Fruit fly (Drosophila melanogaster) whole organism, embryonic: ENCODE data around the gene CG11178.
A peak's percentile ranks its signal among the peaks of the same experiment; 100 is the strongest.

ENCODE experiments used
- Atf-2 ChIP-seq: fragments of 200-800 bp; sonication (Bioruptor generic); optimal IDR thresholded peaks from 2 replicates; lab custom pipeline; 2016; ENCODE audit warnings: missing biosample characterization, missing genetic modification characterization
- Awh ChIP-seq: fragments of 200-800 bp; sonication (Bioruptor generic); IDR thresholded peaks from 2 replicates; pipeline ENCODE4, ENCODE4 v1.3.6; 2022; ENCODE audit warnings: missing biosample characterization, missing genetic modification characterization
- B-H1 ChIP-seq: fragments of 200-800 bp; sonication (Bioruptor generic); IDR thresholded peaks from 3 replicates; pipeline ENCODE4 v1.3.6; 2022; ENCODE audit warnings: missing biosample characterization, missing genetic modification characterization
- Bdp1 ChIP-seq: fragments of 200-800 bp; sonication (Bioruptor generic); optimal IDR thresholded peaks from 3 replicates; lab custom pipeline; 2016; ENCODE audit warnings: missing biosample characterization, missing genetic modification characterization
- CG10543 ChIP-seq: fragments of 200-800 bp; sonication (Bioruptor generic); optimal IDR thresholded peaks from 3 replicates; lab custom pipeline; 2017; ENCODE audit warnings: missing biosample characterization, mild to moderate bottlenecking, missing genetic modification characterization, moderate library complexity
- CG10565 ChIP-seq: fragments of 200-800 bp; sonication (Bioruptor generic); optimal IDR thresholded peaks from 3 replicates; lab custom pipeline; 2016; ENCODE audit warnings: missing biosample characterization, mild to moderate bottlenecking, missing genetic modification characterization
- CG11398 ChIP-seq: fragments of 200-800 bp; sonication (Bioruptor generic); optimal IDR thresholded peaks from 2 replicates; lab custom pipeline; 2016; ENCODE audit warnings: missing biosample characterization, missing genetic modification characterization
- CG11696 ChIP-seq: fragments of 200-800 bp; sonication (Bioruptor generic); IDR thresholded peaks from 2 replicates; pipeline ENCODE4 v1.3.6; 2022; ENCODE audit warnings: missing biosample characterization, missing genetic modification characterization
- CG13424 ChIP-seq: fragments of 200-800 bp; sonication (Bioruptor generic); optimal IDR thresholded peaks from 2 replicates; lab custom pipeline; 2019; ENCODE audit warnings: missing biosample characterization, mild to moderate bottlenecking, missing genetic modification characterization, moderate library complexity
- CG16815 ChIP-seq: fragments of 200-800 bp; sonication (Bioruptor generic); optimal IDR thresholded peaks from 3 replicates; lab custom pipeline; 2017; ENCODE audit warnings: missing biosample characterization, mild to moderate bottlenecking, missing genetic modification characterization
- CG17612 ChIP-seq: fragments of 200-800 bp; sonication (Bioruptor generic); IDR thresholded peaks from 2 replicates; pipeline ENCODE4 v1.3.6; 2022; ENCODE audit warnings: missing biosample characterization, missing genetic modification characterization
- CG1832 ChIP-seq: fragments of 200-800 bp; sonication (Bioruptor generic); optimal IDR thresholded peaks from 2 replicates; lab custom pipeline; 2017; ENCODE audit warnings: missing biosample characterization, mild to moderate bottlenecking, missing genetic modification characterization, inconsistent platforms
- CG18476 ChIP-seq: fragments of 200-800 bp; sonication (Bioruptor generic); optimal IDR thresholded peaks from 2 replicates; lab custom pipeline; 2016; ENCODE audit warnings: missing biosample characterization, mild to moderate bottlenecking, missing genetic modification characterization
- CG2120 ChIP-seq: fragments of 200-800 bp; sonication (Bioruptor generic); optimal IDR thresholded peaks from 3 replicates; lab custom pipeline; 2016; ENCODE audit warnings: missing biosample characterization, missing genetic modification characterization
- CG33557 ChIP-seq: fragments of 200-800 bp; sonication (Bioruptor generic); optimal IDR thresholded peaks from 2 replicates; lab custom pipeline; 2019; ENCODE audit warnings: missing biosample characterization, mild to moderate bottlenecking, missing genetic modification characterization, moderate library complexity
- CG34376 ChIP-seq: fragments of 200-800 bp; sonication (Bioruptor generic); optimal IDR thresholded peaks from 2 replicates; lab custom pipeline; 2018; ENCODE audit warnings: missing biosample characterization, mild to moderate bottlenecking, missing genetic modification characterization
- CG5953 ChIP-seq: fragments of 200-800 bp; sonication (Bioruptor generic); IDR thresholded peaks from 2 replicates; pipeline ENCODE4 v1.3.6; 2022; ENCODE audit warnings: missing biosample characterization, missing genetic modification characterization
- CG6791 ChIP-seq: fragments of 200-800 bp; sonication (Bioruptor generic); IDR thresholded peaks from 3 replicates; pipeline ENCODE4 v1.3.6; 2022; ENCODE audit warnings: missing biosample characterization, missing genetic modification characterization; ENCODE audit not compliant: partially characterized antibody
- CG8388 ChIP-seq: fragments of 200-800 bp; sonication (Bioruptor generic); optimal IDR thresholded peaks from 2 replicates; lab custom pipeline; 2019; ENCODE audit warnings: missing biosample characterization, mild to moderate bottlenecking, missing genetic modification characterization, moderate library complexity
- CG9727 ChIP-seq: fragments of 200-800 bp; sonication (Bioruptor generic); optimal IDR thresholded peaks from 3 replicates; lab custom pipeline; 2017; ENCODE audit warnings: missing biosample characterization, mild to moderate bottlenecking, missing genetic modification characterization
- D ChIP-seq, 2 experiments: fragments of 200-800 bp in 1 of 2; fragments of >200 bp in 1 of 2; sonication (Bioruptor generic) in 1 of 2; optimal IDR thresholded peaks; 2 replicates in 1 of 2; 3 replicates in 1 of 2; lab custom pipeline; 2017; ENCODE audit warnings: mild to moderate bottlenecking in 1 of 2, missing biosample characterization in 1 of 2, missing genetic modification characterization in 1 of 2, missing genetic modification reagents in 1 of 2
- Dip2 ChIP-seq: fragments of 200-800 bp; sonication (Bioruptor generic); IDR thresholded peaks from 2 replicates; pipeline ENCODE4 v1.3.6; 2022; ENCODE audit warnings: missing biosample characterization, missing genetic modification characterization
- MESR4 ChIP-seq: fragments of 200-800 bp; sonication (Bioruptor generic); optimal IDR thresholded peaks from 2 replicates; lab custom pipeline; 2018; ENCODE audit warnings: missing biosample characterization, mild to moderate bottlenecking, missing genetic modification characterization, moderate library complexity
- NC2β ChIP-seq: fragments of 200-800 bp; sonication (Bioruptor generic); optimal IDR thresholded peaks from 2 replicates; lab custom pipeline; 2016; ENCODE audit warnings: missing biosample characterization, missing genetic modification characterization
- Pdp1 ChIP-seq, 2 experiments: fragments of 200-800 bp; sonication (Bioruptor generic); optimal IDR thresholded peaks; 3 replicates each; lab custom pipeline; 2016; ENCODE audit warnings: missing biosample characterization in 2 of 2, missing genetic modification characterization in 2 of 2, mild to moderate bottlenecking in 1 of 2, moderate library complexity in 1 of 2
- Rfx ChIP-seq: fragments of 200-800 bp; sonication (Bioruptor generic); IDR thresholded peaks from 2 replicates; pipeline ENCODE4 v1.3.6; 2022; ENCODE audit warnings: missing biosample characterization, missing genetic modification characterization
- Rx ChIP-seq: fragments of 200-800 bp; sonication (Bioruptor generic); IDR thresholded peaks from 2 replicates; pipeline ENCODE4 v1.3.6; 2022; ENCODE audit warnings: missing biosample characterization, missing genetic modification characterization
- Sry-β ChIP-seq: fragments of 200-800 bp; sonication (Bioruptor generic); optimal IDR thresholded peaks from 2 replicates; lab custom pipeline; 2018; ENCODE audit warnings: missing biosample characterization, mild to moderate bottlenecking, missing genetic modification characterization, moderate library complexity
- YL-1 ChIP-seq: fragments of 200-800 bp; sonication (Bioruptor generic); optimal IDR thresholded peaks from 3 replicates; lab custom pipeline; 2017; ENCODE audit warnings: missing biosample characterization, mild to moderate bottlenecking, missing genetic modification characterization
- al ChIP-seq: fragments of 200-800 bp; sonication (Bioruptor generic); IDR thresholded peaks from 2 replicates; pipeline ENCODE4 v1.3.6; 2022; ENCODE audit warnings: missing biosample characterization, missing genetic modification characterization
- bigmax ChIP-seq: fragments of 200-800 bp; sonication (Bioruptor generic); optimal IDR thresholded peaks from 2 replicates; lab custom pipeline; 2018; ENCODE audit warnings: missing biosample characterization, mild to moderate bottlenecking, missing genetic modification characterization
- da ChIP-seq: fragments of 200-800 bp; sonication (Bioruptor generic); optimal IDR thresholded peaks from 2 replicates; lab custom pipeline; 2016; ENCODE audit warnings: missing biosample characterization, missing genetic modification characterization
- fd3F ChIP-seq: fragments of 200-800 bp; sonication (Bioruptor generic); optimal IDR thresholded peaks from 2 replicates; lab custom pipeline; 2018; ENCODE audit warnings: missing biosample characterization, mild to moderate bottlenecking, missing genetic modification characterization, moderate library complexity
- hth ChIP-seq: fragments of >200 bp; optimal IDR thresholded peaks from 2 replicates; lab custom pipeline; 2017; ENCODE audit warnings: inconsistent platforms
- jing ChIP-seq: fragments of 200-800 bp; sonication (Bioruptor generic); optimal IDR thresholded peaks from 2 replicates; lab custom pipeline; 2018; ENCODE audit warnings: missing biosample characterization, mild to moderate bottlenecking, missing genetic modification characterization
- jumu ChIP-seq: fragments of 200-800 bp; sonication (Bioruptor generic); optimal IDR thresholded peaks from 3 replicates; lab custom pipeline; 2016; ENCODE audit warnings: missing biosample characterization, missing genetic modification characterization
- lab ChIP-seq: fragments of 200-800 bp; sonication (Bioruptor generic); optimal IDR thresholded peaks from 3 replicates; lab custom pipeline; 2017; ENCODE audit warnings: missing biosample characterization, missing genetic modification characterization, mild to moderate bottlenecking, moderate library complexity, missing genetic modification reagents
- nmo ChIP-seq: fragments of 200-800 bp; sonication (Bioruptor generic); optimal IDR thresholded peaks from 2 replicates; lab custom pipeline; 2018; ENCODE audit warnings: missing biosample characterization, mild to moderate bottlenecking, missing genetic modification characterization, moderate library complexity
- onecut ChIP-seq: fragments of 200-800 bp; sonication (Bioruptor generic); IDR thresholded peaks from 2 replicates; pipeline ENCODE4 v1.3.6; 2022; ENCODE audit warnings: missing biosample characterization, missing genetic modification characterization
- p53 ChIP-seq: fragments of 200-800 bp; sonication (Bioruptor generic); optimal IDR thresholded peaks from 2 replicates; lab custom pipeline; 2016; ENCODE audit warnings: missing biosample characterization, missing genetic modification characterization
- pita ChIP-seq: fragments of 200-800 bp; sonication (Bioruptor generic); optimal IDR thresholded peaks from 2 replicates; lab custom pipeline; 2017; ENCODE audit warnings: missing biosample characterization, mild to moderate bottlenecking, missing genetic modification characterization
- pnt ChIP-seq: fragments of 200-800 bp; sonication (Bioruptor generic); optimal IDR thresholded peaks from 3 replicates; lab custom pipeline; 2016; ENCODE audit warnings: missing biosample characterization, missing genetic modification characterization
- schlank ChIP-seq: fragments of 200-800 bp; sonication (Bioruptor generic); optimal IDR thresholded peaks from 2 replicates; lab custom pipeline; 2018; ENCODE audit warnings: missing biosample characterization, mild to moderate bottlenecking, missing genetic modification characterization
- sd ChIP-seq: fragments of 200-800 bp; sonication (Bioruptor generic); optimal IDR thresholded peaks from 3 replicates; lab custom pipeline; 2018; ENCODE audit warnings: missing biosample characterization, mild to moderate bottlenecking, missing genetic modification characterization, moderate library complexity
- tgo ChIP-seq: fragments of 200-800 bp; sonication (Bioruptor generic); IDR thresholded peaks from 3 replicates; pipeline ENCODE4 v1.3.6; 2022; ENCODE audit warnings: missing biosample characterization, missing genetic modification characterization
- tin ChIP-seq: fragments of 200-800 bp; sonication (Bioruptor generic); optimal IDR thresholded peaks from 3 replicates; lab custom pipeline; 2016; ENCODE audit warnings: missing biosample characterization, missing genetic modification characterization
- toy ChIP-seq: fragments of 200-800 bp; sonication (Bioruptor generic); IDR thresholded peaks from 2 replicates; pipeline ENCODE4 v1.3.6; 2022; ENCODE audit warnings: missing biosample characterization, missing genetic modification characterization
- yki ChIP-seq: fragments of >200 bp; optimal IDR thresholded peaks from 3 replicates; lab custom pipeline; 2018
- zfh1 ChIP-seq: fragments of 200-800 bp; sonication (Bioruptor generic); IDR thresholded peaks from 3 replicates; pipeline ENCODE4 v1.3.6; 2022; ENCODE audit warnings: missing biosample characterization, missing genetic modification characterization

CG11178 gene

dm6 chrX:13641115-13641890 is 35.8 kb downstream of the CG11178 start (continued):
- TF ChIP-seq CG17612 (GFP tag; lab: Robert Waterston, UW) (peak; percentile 84), Awh (GFP tag; lab: Robert Waterston, UW) (peak; percentile 91), Sry-β (peak; percentile 54), CG5953 (peak; percentile 84), nmo (GFP tag; lab: Kevin White, UChicago) (peak; percentile 92), jumu (peak; percentile 95), p53 (GFP tag; lab: Kevin White, UChicago) (peak; percentile 94), jing (GFP tag; lab: Kevin White, UChicago) (peak; percentile 84), pita (GFP tag; lab: Kevin White, UChicago) (no peak), tgo (GFP tag; lab: Robert Waterston, UW) (peak; percentile 92), toy (GFP tag; lab: Robert Waterston, UW) (peak; percentile 84), CG10543 (GFP tag; lab: Kevin White, UChicago) (peak; percentile 64), CG33557 (GFP tag; lab: Kevin White, UChicago) (peak; percentile 68), yki (no peak), CG6791 (GFP tag; lab: Robert Waterston, UW) (no peak), D (optimal IDR thresholded peaks at IDR 0.05; lab: Kevin White, UChicago) (no peak), D (GFP tag; optimal IDR thresholded peaks at IDR 0.05; lab: Kevin White, UChicago) (peak; percentile 89), Bdp1 (peak; percentile 87), CG8388 (GFP tag; lab: Kevin White, UChicago) (peak; percentile 86), CG16815 (GFP tag; lab: Kevin White, UChicago) (peak; percentile 84), CG13424 (tag; lab: Kevin White, UChicago) (peak; percentile 93), tin (GFP tag; lab: Kevin White, UChicago) (peak; percentile 91), sd (peak; percentile 81), CG1832 (GFP tag; lab: Kevin White, UChicago) (no peak), B-H1 (GFP tag; lab: Robert Waterston, UW) (peak; percentile 89), CG9727 (GFP tag; lab: Kevin White, UChicago) (peak; percentile 91), NC2β (GFP tag; lab: Kevin White, UChicago) (peak; percentile 92), hth (lab: Kevin White, UChicago) (no peak), Rx (GFP tag; lab: Robert Waterston, UW) (peak; percentile 88), schlank (tag; lab: Kevin White, UChicago) (peak; percentile 92), fd3F (GFP tag; lab: Kevin White, UChicago) (peak; percentile 90), Pdp1 (GFP tag; optimal IDR thresholded peaks at IDR 0.05; lab: Kevin White, UChicago) (peak; percentile 93 to 96), Rfx (GFP tag; lab: Robert Waterston, UW) (peak; percentile 96), CG18476 (GFP tag; lab: Kevin White, UChicago) (peak; percentile 90), pnt (GFP tag; lab: Kevin White, UChicago) (peak; percentile 96), CG11398 (GFP tag; lab: Kevin White, UChicago) (peak; percentile 94), zfh1 (GFP tag; lab: Robert Waterston, UW) (peak; percentile 92), al (peak; percentile 89), YL-1 (GFP tag; lab: Kevin White, UChicago) (peak; percentile 79), da (peak; percentile 89), lab (GFP tag; lab: Kevin White, UChicago) (peak; percentile 96), MESR4 (GFP tag; lab: Kevin White, UChicago) (peak; percentile 33), CG34376 (GFP tag; lab: Kevin White, UChicago) (peak; percentile 32), CG10565 (peak; percentile 69), CG11696 (GFP tag; lab: Robert Waterston, UW) (peak; percentile 80), onecut (GFP tag; lab: Robert Waterston, UW) (peak; percentile 84), bigmax (GFP tag; lab: Kevin White, UChicago) (no peak), CG2120 (GFP tag; lab: Kevin White, UChicago) (peak; percentile 97), Dip2 (GFP tag; lab: Robert Waterston, UW) (0 out of 2 replicates have a peak, but pooled peaks have one; percentile 23), Atf-2 (peak; percentile 94)
